Fruit fly (Drosophila melanogaster) whole organism, prepupa: ENCODE results near the gene CG32855.

ENCODE experiments used
- Blimp-1 ChIP-seq: fragments of 200-800 bp; sonication (Bioruptor generic); optimal IDR thresholded peaks from 3 replicates; lab custom pipeline; 2017; ENCODE audit warnings: missing biosample characterization, missing genetic modification characterization, mild to moderate bottlenecking, moderate library complexity, missing genetic modification reagents
- CG10631 ChIP-seq: fragments of 200-800 bp; sonication (Bioruptor generic); optimal IDR thresholded peaks from 2 replicates; lab custom pipeline; 2016; ENCODE audit warnings: missing biosample characterization, missing genetic modification characterization
- CG10669 ChIP-seq: fragments of 200-800 bp; sonication (Bioruptor generic); optimal IDR thresholded peaks from 3 replicates; lab custom pipeline; 2018; ENCODE audit warnings: missing biosample characterization, mild to moderate bottlenecking, missing genetic modification characterization, moderate library complexity
- CG11902 ChIP-seq: fragments of 200-800 bp; sonication (Bioruptor generic); optimal IDR thresholded peaks from 3 replicates; lab custom pipeline; 2016; ENCODE audit warnings: missing biosample characterization, missing genetic modification characterization
- CG1621 ChIP-seq: fragments of 200-800 bp; sonication (Bioruptor generic); optimal IDR thresholded peaks from 3 replicates; lab custom pipeline; 2018; ENCODE audit warnings: missing biosample characterization, mild to moderate bottlenecking, missing genetic modification characterization
- CG34406 ChIP-seq: fragments of 200-800 bp; sonication (Bioruptor generic); optimal IDR thresholded peaks from 3 replicates; lab custom pipeline; 2016; ENCODE audit warnings: missing biosample characterization, missing genetic modification characterization
- CG4318 ChIP-seq: fragments of 200-800 bp; sonication (Bioruptor generic); optimal IDR thresholded peaks from 3 replicates; lab custom pipeline; 2017; ENCODE audit warnings: missing biosample characterization, mild to moderate bottlenecking, missing genetic modification characterization
- CG6808 ChIP-seq: fragments of 200-800 bp; sonication (Bioruptor generic); optimal IDR thresholded peaks from 3 replicates; lab custom pipeline; 2017; ENCODE audit warnings: missing biosample characterization, missing genetic modification characterization, mild to moderate bottlenecking, moderate library complexity, missing genetic modification reagents
- CG8319 ChIP-seq: fragments of 200-800 bp; sonication (Bioruptor generic); optimal IDR thresholded peaks from 3 replicates; lab custom pipeline; 2016; ENCODE audit warnings: missing biosample characterization, missing genetic modification characterization
- Eip75B ChIP-seq: fragments of 200-800 bp; sonication (Bioruptor generic); optimal IDR thresholded peaks from 3 replicates; lab custom pipeline; 2016; ENCODE audit warnings: missing biosample characterization, missing genetic modification characterization
- Gug ChIP-seq: fragments of 200-800 bp; sonication (Bioruptor generic); IDR thresholded peaks from 2 replicates; pipeline ENCODE4 v1.3.6; 2022; ENCODE audit warnings: missing biosample characterization, missing genetic modification characterization
- Hr39 ChIP-seq: fragments of 200-800 bp; sonication (Bioruptor generic); optimal IDR thresholded peaks from 2 replicates; lab custom pipeline; 2016; ENCODE audit warnings: missing biosample characterization, missing genetic modification characterization
- Smox ChIP-seq: fragments of 200-800 bp; sonication (Bioruptor generic); optimal IDR thresholded peaks from 3 replicates; lab custom pipeline; 2016; ENCODE audit warnings: missing biosample characterization, missing genetic modification characterization
- Sox14 ChIP-seq: fragments of 200-800 bp; sonication (Bioruptor generic); optimal IDR thresholded peaks from 3 replicates; lab custom pipeline; 2016; ENCODE audit warnings: missing biosample characterization, missing genetic modification characterization
- achi ChIP-seq: fragments of 200-800 bp; sonication (Bioruptor generic); optimal IDR thresholded peaks from 3 replicates; lab custom pipeline; 2016; ENCODE audit warnings: missing biosample characterization, missing genetic modification characterization
- acj6 ChIP-seq: fragments of 200-800 bp; sonication (Bioruptor generic); optimal IDR thresholded peaks from 3 replicates; lab custom pipeline; 2016; ENCODE audit warnings: missing biosample characterization, missing genetic modification characterization
- dac ChIP-seq: fragments of 200-800 bp; sonication (Bioruptor generic); optimal IDR thresholded peaks from 2 replicates; lab custom pipeline; 2017; ENCODE audit warnings: missing biosample characterization, mild to moderate bottlenecking, missing genetic modification characterization
- salr ChIP-seq, 2 experiments: fragments of 200-800 bp; sonication (Bioruptor generic); optimal IDR thresholded peaks; 3 replicates each; lab custom pipeline; 2016 to 2018; ENCODE audit warnings: missing biosample characterization in 2 of 2, missing genetic modification characterization in 2 of 2, mild to moderate bottlenecking in 1 of 2
- svp ChIP-seq: fragments of 200-800 bp; sonication (Bioruptor generic); peaks from one replicate; lab custom pipeline; 2016; ENCODE audit warnings: missing biosample characterization, missing genetic modification characterization

CG32855 gene

dm6 chr3R:16033727-16034126 is 47.1 kb downstream of the CG32855 start:
- TF ChIP-seq Gug (GFP tag; lab: Robert Waterston, UW) = no peak

- TF ChIP-seq CG1621 = no peak
- no peak for TF ChIP-seq salr (GFP tag; optimal IDR thresholded peaks at IDR 0.05; lab: Kevin White, UChicago)
- TF ChIP-seq CG11902 = no peak
- TF ChIP-seq CG10669 (GFP tag; lab: Kevin White, UChicago) = no peak
- no peak for TF ChIP-seq acj6 (GFP tag; lab: Kevin White, UChicago)
- TF ChIP-seq svp (GFP tag; lab: Kevin White, UChicago) = no peak
- no peak for TF ChIP-seq Hr39 (GFP tag; lab: Kevin White, UChicago)
- TF ChIP-seq CG4318 (GFP tag; lab: Kevin White, UChicago) = no peak
- no peak for TF ChIP-seq dac (GFP tag; lab: Kevin White, UChicago)
- no peak for TF ChIP-seq CG34406 (GFP tag; lab: Kevin White, UChicago)
- no peak for TF ChIP-seq Sox14 (GFP tag; lab: Kevin White, UChicago)
- no peak for TF ChIP-seq CG8319 (GFP tag; lab: Kevin White, UChicago)
Measured at dm6 chr3R:16030445-16030844, 50.3 kb downstream of the CG32855 start.

DNA sequence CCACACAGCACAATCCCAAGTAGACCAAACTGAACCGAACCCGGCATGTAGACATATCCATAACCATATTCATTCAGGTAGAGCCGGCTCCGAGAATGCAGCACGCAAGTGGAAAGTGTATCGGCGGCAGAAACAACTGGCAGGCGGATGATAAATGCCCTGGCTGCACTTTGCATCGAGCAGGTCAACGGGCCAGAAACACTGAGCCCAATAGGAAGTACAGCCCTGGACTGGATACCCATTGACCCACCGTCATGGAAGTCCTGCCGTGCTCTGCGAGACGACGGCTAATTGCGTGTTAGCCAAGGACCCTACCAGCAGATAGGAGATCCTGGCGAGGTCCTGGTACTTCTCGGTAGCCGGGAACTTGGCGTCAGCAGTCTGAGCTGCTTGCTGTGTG is 51.2 kb downstream of the CG32855 start:
- no peak for TF ChIP-seq Eip75B (GFP tag; lab: Kevin White, UChicago)
- no peak for TF ChIP-seq Smox (GFP tag; lab: Kevin White, UChicago)
- TF ChIP-seq acj6 (GFP tag; lab: Kevin White, UChicago) = no peak
- TF ChIP-seq CG11902 = no peak
- TF ChIP-seq Blimp-1 = no peak
- no peak for TF ChIP-seq CG6808 (GFP tag; lab: Kevin White, UChicago)
- no peak for TF ChIP-seq CG10631
- no peak for TF ChIP-seq achi (GFP tag; lab: Kevin White, UChicago)
- no peak for TF ChIP-seq dac (GFP tag; lab: Kevin White, UChicago)
- TF ChIP-seq CG8319 (GFP tag; lab: Kevin White, UChicago) = no peak
